Worm (Caenorhabditis elegans) whole organism, young adult: ENCODE data around the gene clc-12.

ENCODE experiments used
- Y53G8AR.9 ChIP-seq: fragments of 200-800 bp; sonication (Bioruptor generic); conservative IDR thresholded peaks from 2 replicates; pipeline ENCODE4 v1.3.6; 2022; ENCODE audit warnings: missing genetic modification reagents, missing genetic modification characterization, missing compliant biosample characterization
- athp-1 ChIP-seq: sonication (generic microtip); optimal IDR thresholded peaks from 2 replicates; lab custom pipeline; 2017; ENCODE audit warnings: mild to moderate bottlenecking, missing genetic modification characterization, missing compliant biosample characterization
- ceh-100 ChIP-seq: fragments of 200-800 bp; sonication (Bioruptor generic); IDR thresholded peaks from 2 replicates; pipeline ENCODE4 v1.3.6; 2022; ENCODE audit warnings: missing genetic modification reagents, missing genetic modification characterization, missing compliant biosample characterization
- chd-7 ChIP-seq: sonication (generic microtip); optimal IDR thresholded peaks from 2 replicates; lab custom pipeline; 2016; ENCODE audit warnings: mild to moderate bottlenecking, missing genetic modification characterization, moderate library complexity, missing compliant biosample characterization
- unc-62 ChIP-seq: fragments of 150-350 bp; optimal IDR thresholded peaks from 2 replicates; lab custom pipeline; 2014; ENCODE audit warnings: missing biosample characterization, missing genetic modification reagents, missing genetic modification characterization
- ztf-25 ChIP-seq: fragments of 200-800 bp; sonication (Bioruptor generic); IDR thresholded peaks from 2 replicates; pipeline ENCODE4 v1.3.6; 2022; ENCODE audit warnings: missing genetic modification reagents, missing genetic modification characterization, missing compliant biosample characterization

- no peak for TF ChIP-seq ceh-100 (GFP tag; lab: Robert Waterston, UW)
- TF ChIP-seq athp-1, result no peak
- TF ChIP-seq Y53G8AR.9 (GFP tag; lab: Robert Waterston, UW), result no peak
- no peak for TF ChIP-seq ztf-25
- no peak for TF ChIP-seq chd-7 (tag; lab: Kevin White, UChicago)
- no peak for TF ChIP-seq unc-62 (GFP tag; lab: Kevin White, UChicago)
Measured at ce11 chrV:16974919-16975318, 34.3 kb downstream of the clc-12 start, which contains the start of gene srx-54.
